Fruit fly (Drosophila melanogaster): ENCODE data around the gene CG10853.

The CG10853 gene

DNA sequence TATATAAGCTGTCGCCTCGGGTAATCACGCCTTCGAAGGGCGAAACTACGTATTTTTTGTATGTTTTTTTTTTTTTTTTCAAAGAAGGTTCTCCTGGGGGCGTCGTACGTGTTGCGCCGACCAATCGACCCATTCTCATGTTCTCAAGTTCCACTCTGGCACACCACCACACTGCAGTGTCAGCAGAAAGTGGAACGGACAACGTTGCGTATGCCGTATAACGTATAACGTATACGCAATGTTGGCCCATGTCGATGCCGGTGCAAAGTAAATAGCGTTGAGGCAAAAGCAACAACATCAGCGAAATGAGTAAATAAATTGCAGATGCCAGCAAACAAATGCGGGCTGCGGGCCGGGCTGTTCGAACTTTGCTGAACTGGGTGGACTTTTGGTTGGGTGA is 35.6 kb upstream of the CG10853 start:
- TF ChIP-seq Met (GFP tag; optimal IDR thresholded peaks at IDR 0.05) (no peak), Ets21C (GFP tag; optimal IDR thresholded peaks at IDR 0.05) (no peak), Eip75B (GFP tag; optimal IDR thresholded peaks at IDR 0.05) (no peak), vri (GFP tag; optimal IDR thresholded peaks at IDR 0.05) (no peak), CG11762 (GFP tag; optimal IDR thresholded peaks at IDR 0.05; ENCODE audit: insufficient read depth) (no peak), OdsH (GFP tag; optimal IDR thresholded peaks at IDR 0.05) (no peak), Hr38 (GFP tag; optimal IDR thresholded peaks at IDR 0.05) (no peak), CG34406 (GFP tag; optimal IDR thresholded peaks at IDR 0.05) (no peak), Smox (GFP tag; optimal IDR thresholded peaks at IDR 0.05) (no peak), ss (GFP tag; optimal IDR thresholded peaks at IDR 0.05) (no peak), Lpt (GFP tag; optimal IDR thresholded peaks at IDR 0.05) (no peak), Gug (GFP tag; IDR thresholded peaks at IDR 0.05) (no peak), fd85E (GFP tag; optimal IDR thresholded peaks at IDR 0.05) (no peak), Hr39 (GFP tag; optimal IDR thresholded peaks at IDR 0.05) (no peak), CG3919 (GFP tag; optimal IDR thresholded peaks at IDR 0.05) (no peak), CG6276 (GFP tag; optimal IDR thresholded peaks at IDR 0.05) (no peak), dac (GFP tag; optimal IDR thresholded peaks at IDR 0.05) (no peak), CG10669 (GFP tag; optimal IDR thresholded peaks at IDR 0.05) (no peak), CG8119 (GFP tag; IDR thresholded peaks at IDR 0.05) (no peak), CG32006 (GFP tag; optimal IDR thresholded peaks at IDR 0.05) (no peak)

DNA sequence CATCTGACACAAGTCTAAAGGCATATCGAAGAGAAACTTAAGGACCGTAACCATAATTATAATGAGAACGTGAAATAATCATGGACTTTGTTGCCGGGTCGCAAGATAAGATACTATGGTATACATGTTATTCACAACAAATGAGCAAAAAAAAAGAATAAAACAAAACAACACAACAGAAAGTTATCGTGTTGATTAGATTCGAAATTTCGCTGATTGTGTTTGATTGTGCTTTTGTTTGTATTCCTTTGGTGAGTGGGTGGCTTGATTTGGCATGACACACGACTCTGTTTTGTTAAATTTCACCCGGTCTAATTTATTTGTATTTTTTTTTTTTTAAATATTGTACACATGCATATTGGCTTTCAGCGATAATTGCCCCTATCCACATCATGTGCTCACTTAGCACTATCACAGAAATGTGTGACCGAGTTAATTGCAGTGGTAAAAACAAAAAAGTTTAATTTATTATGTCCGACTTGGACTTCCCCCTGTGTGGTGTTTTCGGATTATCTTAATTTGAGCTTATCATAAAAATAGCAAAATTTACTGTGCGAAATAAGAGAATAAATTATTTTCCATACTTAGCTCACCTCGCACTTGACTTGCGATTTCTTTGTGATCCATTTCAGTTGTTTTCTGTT is 23.9 kb upstream of the CG10853 start:
- TF ChIP-seq Hr4 (GFP tag; optimal IDR thresholded peaks at IDR 0.05) (no peak), vri (GFP tag; optimal IDR thresholded peaks at IDR 0.05) (peak; percentile 74)

DNA sequence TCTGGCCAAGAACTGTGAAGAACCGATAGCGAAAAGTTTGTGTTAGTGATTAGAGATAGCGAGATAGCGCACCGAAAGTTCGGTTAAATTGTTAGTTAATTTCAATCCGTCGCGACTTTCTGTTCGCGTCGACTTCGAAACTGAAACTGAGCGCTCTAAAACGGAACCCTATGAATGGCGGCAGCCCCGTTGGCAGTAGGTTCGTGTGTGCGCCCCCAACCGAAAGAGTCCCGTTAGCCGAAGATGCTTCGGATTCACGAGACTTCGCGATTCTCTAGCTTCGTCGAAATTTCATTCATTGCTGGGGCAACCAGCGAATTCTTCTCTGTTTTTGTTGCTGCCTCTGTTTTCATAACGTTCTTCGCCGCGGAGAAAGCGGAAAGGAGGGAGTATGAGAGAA is 22.2 kb upstream of the CG10853 start:
- TF ChIP-seq Eip75B (GFP tag; optimal IDR thresholded peaks at IDR 0.05) (no peak), net (GFP tag; optimal IDR thresholded peaks at IDR 0.05) (no peak), spab (GFP tag; optimal IDR thresholded peaks at IDR 0.05) (no peak), CG11294 (GFP tag; IDR thresholded peaks at IDR 0.05) (no peak), vri (GFP tag; optimal IDR thresholded peaks at IDR 0.05) (peak; percentile 69), Hr39 (GFP tag; optimal IDR thresholded peaks at IDR 0.05) (no peak)

- TF ChIP-seq Eip78C (GFP tag), result peak; percentile 30
- TF ChIP-seq topi (GFP tag; optimal IDR thresholded peaks at IDR 0.05), result no peak
- peak; percentile 96 for TF ChIP-seq vri (GFP tag; optimal IDR thresholded peaks at IDR 0.05)
Observed at dm6 chr3L:3926191-3926765, 21.4 kb upstream of the CG10853 start.

DNA sequence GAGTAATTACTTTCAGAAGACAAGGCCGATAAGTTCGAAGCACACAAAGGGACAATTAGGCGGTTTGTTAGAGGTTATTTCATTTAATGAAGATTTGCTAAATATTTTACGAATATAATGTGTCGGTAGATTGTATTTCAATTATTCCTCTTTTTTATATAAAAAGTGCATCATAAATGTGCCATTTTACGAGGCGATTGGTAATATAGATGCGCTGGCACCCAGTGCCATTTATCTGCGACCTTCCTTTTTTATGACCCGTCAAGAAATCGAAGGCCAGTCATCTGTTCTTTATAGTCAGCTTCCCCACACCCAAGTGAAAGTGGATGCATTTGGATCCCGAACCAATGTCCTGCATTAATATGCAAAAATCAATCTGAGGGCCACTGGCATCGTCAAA is 20.2 kb upstream of the CG10853 start:
- TF ChIP-seq CG10669 (GFP tag; optimal IDR thresholded peaks at IDR 0.05) (no peak), fd59A (GFP tag; optimal IDR thresholded peaks at IDR 0.05) (no peak), CG3919 (GFP tag; optimal IDR thresholded peaks at IDR 0.05) (no peak), CG3032 (tag; optimal IDR thresholded peaks at IDR 0.05) (no peak), CG31627 (GFP tag; optimal IDR thresholded peaks at IDR 0.05) (no peak), Lpt (GFP tag; optimal IDR thresholded peaks at IDR 0.05) (no peak), CG10631 (GFP tag; optimal IDR thresholded peaks at IDR 0.05) (no peak), CG11294 (GFP tag; IDR thresholded peaks at IDR 0.05) (no peak), CG6854 (GFP tag; optimal IDR thresholded peaks at IDR 0.05) (no peak), CG6163 (GFP tag; IDR thresholded peaks at IDR 0.05) (no peak), CG6276 (GFP tag; optimal IDR thresholded peaks at IDR 0.05) (no peak), topi (GFP tag; optimal IDR thresholded peaks at IDR 0.05) (no peak), Eip93F (GFP tag; optimal IDR thresholded peaks at IDR 0.05) (no peak), lz (GFP tag; optimal IDR thresholded peaks at IDR 0.05) (no peak), salr (GFP tag; optimal IDR thresholded peaks at IDR 0.05) (no peak)

Measured in whole organism, prepupa.